Worm (Caenorhabditis elegans): Measurements from ENCODE around the gene srg-65.

ce11 chrV:5484866-5485265 lies at the start of gene srg-65:
- TF ChIP-seq ztf-11 (tag; optimal IDR thresholded peaks at IDR 0.05), result no peak
- TF ChIP-seq unc-39 (tag; optimal IDR thresholded peaks at IDR 0.05), result no peak
- no peak for TF ChIP-seq ceh-82 (tag; optimal IDR thresholded peaks at IDR 0.05)
- TF ChIP-seq nhr-23 (tag; optimal IDR thresholded peaks at IDR 0.05), result no peak
- no peak for TF ChIP-seq unc-55 (GFP tag; optimal IDR thresholded peaks at IDR 0.05)
- no peak for TF ChIP-seq zag-1 (tag; optimal IDR thresholded peaks at IDR 0.05)
- no peak for TF ChIP-seq skn-1 (tag; optimal IDR thresholded peaks at IDR 0.05)
- TF ChIP-seq ama-1 (optimal IDR thresholded peaks at IDR 0.05), result no peak
- TF ChIP-seq blmp-1 (tag; optimal IDR thresholded peaks at IDR 0.05; ENCODE audit: insufficient read depth), result no peak
- no peak for TF ChIP-seq aly-2 (tag; optimal IDR thresholded peaks at IDR 0.05)
- TF ChIP-seq elt-3 (tag; optimal IDR thresholded peaks at IDR 0.05), result no peak
- no peak for TF ChIP-seq mdl-1 (tag; optimal IDR thresholded peaks at IDR 0.05)
